Worm (Caenorhabditis elegans) whole organism, early embryonic: ENCODE measurements around the gene W07G4.7.

ENCODE experiments used
- aly-1 ChIP-seq: sonication (generic microtip); optimal IDR thresholded peaks from 2 replicates; lab custom pipeline; 2016; ENCODE audit warnings: missing genetic modification characterization, missing compliant biosample characterization
- ama-1 ChIP-seq: fragments of 150-350 bp; optimal IDR thresholded peaks from 2 replicates; lab custom pipeline; 2014
- ceh-13 ChIP-seq: fragments of 200-800 bp; sonication (Bioruptor generic); optimal IDR thresholded peaks from 2 replicates; lab custom pipeline; 2018; ENCODE audit warnings: mild to moderate bottlenecking, missing genetic modification characterization, missing compliant biosample characterization
- ets-7 ChIP-seq: sonication (generic microtip); optimal IDR thresholded peaks from 2 replicates; lab custom pipeline; 2016; ENCODE audit warnings: missing genotype, missing genetic modification characterization, missing compliant biosample characterization
- flt-1 ChIP-seq: fragments of 200-800 bp; sonication (Bioruptor generic); IDR thresholded peaks from 2 replicates; pipeline ENCODE4 v1.3.6; 2022; ENCODE audit warnings: missing genetic modification characterization, missing compliant biosample characterization
- hmbx-1 ChIP-seq: sonication (generic microtip); optimal IDR thresholded peaks from 2 replicates; lab custom pipeline; 2016; ENCODE audit warnings: mild to moderate bottlenecking, missing genetic modification characterization, missing compliant biosample characterization
- scrt-1 ChIP-seq: fragments of 200-800 bp; sonication (Bioruptor generic); IDR thresholded peaks from 2 replicates; pipeline ENCODE4 v1.3.6; 2022; ENCODE audit warnings: missing genetic modification characterization, missing compliant biosample characterization
- sea-1 ChIP-seq: fragments of 200-800 bp; sonication (Bioruptor generic); conservative IDR thresholded peaks from 2 replicates; pipeline ENCODE4 v1.3.6; 2022; ENCODE audit warnings: missing genetic modification characterization, missing compliant biosample characterization
- tbx-11 ChIP-seq: fragments of 200-800 bp; sonication (Bioruptor generic); IDR thresholded peaks from 2 replicates; pipeline ENCODE4 v1.3.6; 2022; ENCODE audit warnings: missing genetic modification characterization, missing compliant biosample characterization
- tbx-37 ChIP-seq: fragments of 200-800 bp; sonication (Bioruptor generic); conservative IDR thresholded peaks from 2 replicates; pipeline ENCODE4 v1.3.6; 2022; ENCODE audit warnings: missing genetic modification reagents, missing genetic modification characterization, missing compliant biosample characterization

DNA sequence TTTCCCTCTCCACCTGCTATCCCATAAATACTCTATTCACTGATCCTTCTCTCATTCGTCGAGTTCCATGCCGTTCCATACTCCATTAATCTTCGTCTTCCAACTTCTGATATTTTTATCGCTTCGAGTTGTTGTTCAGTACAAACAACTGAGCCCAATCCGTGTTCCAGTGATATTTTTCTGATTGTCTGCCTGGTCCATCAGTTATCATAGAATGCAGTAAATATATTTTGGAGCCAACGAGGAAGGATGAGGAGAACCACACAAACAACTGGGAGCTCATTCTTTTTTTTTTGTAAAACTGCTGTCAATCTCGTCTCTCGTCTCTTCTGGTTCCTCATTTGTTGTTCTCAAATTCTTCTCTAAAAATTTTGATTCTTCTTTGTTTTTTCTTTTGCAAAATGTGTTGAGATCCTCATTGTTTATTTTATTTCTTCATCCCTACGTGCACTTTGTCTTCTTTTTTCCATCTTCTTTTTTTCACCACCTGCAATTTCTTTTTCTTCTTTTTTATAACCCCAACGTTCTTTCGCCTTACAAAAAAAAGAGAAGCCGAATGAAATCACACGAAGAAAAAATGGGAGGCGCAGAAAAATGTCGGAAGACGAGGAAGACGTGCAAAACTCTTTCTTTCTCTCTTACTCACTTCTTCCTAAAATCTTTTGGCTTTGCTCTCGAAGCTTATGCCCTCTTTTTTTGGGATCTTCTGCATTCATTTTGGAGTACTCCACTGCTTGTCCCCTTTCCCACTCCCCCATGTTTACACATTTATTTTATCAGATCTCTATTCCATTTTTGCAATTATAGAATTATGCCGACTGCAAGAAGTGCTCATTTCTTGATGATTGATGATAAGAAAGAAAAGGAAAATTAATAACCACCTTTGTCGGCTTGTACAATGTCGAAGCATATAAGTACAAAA, 49.5 kb upstream of the W07G4.7 start:
- TF ChIP-seq tbx-37: no peak
- TF ChIP-seq ama-1 (lab: Kevin White, UChicago): no peak
- no peak for TF ChIP-seq ceh-13 (GFP tag; lab: Kevin White, UChicago)
- no peak for TF ChIP-seq flt-1
- TF ChIP-seq hmbx-1: no peak
- no peak for TF ChIP-seq tbx-11 (GFP tag; lab: Robert Waterston, UW)
- TF ChIP-seq ets-7 (tag; lab: Kevin White, UChicago): no peak
- no peak for TF ChIP-seq aly-1 (tag; lab: Kevin White, UChicago)
- no peak for TF ChIP-seq scrt-1
- TF ChIP-seq sea-1 (GFP tag; lab: Robert Waterston, UW): no peak
